Fruit fly (Drosophila melanogaster) whole organism, wandering third instar larva: Measurements from ENCODE around the gene CG34409.
A peak's percentile ranks its signal among the peaks of the same experiment; 100 is the strongest.

Experiments
- Abd-B ChIP-seq: fragments of >200 bp; optimal IDR thresholded peaks from 2 replicates; lab custom pipeline; 2017; ENCODE audit warnings: missing biosample characterization, missing genetic modification characterization
- CG32264 ChIP-seq: fragments of 200-800 bp; sonication (Bioruptor generic); optimal IDR thresholded peaks from 2 replicates; lab custom pipeline; 2016; ENCODE audit warnings: missing biosample characterization, missing genetic modification characterization
- CG9705 ChIP-seq: fragments of 200-800 bp; sonication (Bioruptor generic); optimal IDR thresholded peaks from 2 replicates; lab custom pipeline; 2018; ENCODE audit warnings: missing biosample characterization, mild to moderate bottlenecking, missing genetic modification characterization
- CrebA ChIP-seq: fragments of 200-800 bp; sonication (Bioruptor generic); optimal IDR thresholded peaks from 2 replicates; lab custom pipeline; 2016; ENCODE audit warnings: missing biosample characterization, mild to moderate bottlenecking, missing genetic modification characterization, borderline replicate concordance
- Dfd ChIP-seq: fragments of >200 bp; optimal IDR thresholded peaks from 2 replicates; lab custom pipeline; 2017; ENCODE audit warnings: missing biosample characterization, missing genetic modification characterization
- Dif ChIP-seq: fragments of 200-275, 200-300 bp; sonication (Bioruptor generic); optimal IDR thresholded peaks from 2 replicates; lab custom pipeline; 2018; ENCODE audit warnings: missing biosample characterization, missing genetic modification characterization; ENCODE audit not compliant: partially characterized antibody
- HLH106 ChIP-seq: fragments of 200-800 bp; optimal IDR thresholded peaks from 3 replicates; lab custom pipeline; 2019; ENCODE audit warnings: missing biosample characterization, mild to moderate bottlenecking, missing genetic modification characterization, moderate library complexity
- Hnf4 ChIP-seq: fragments of 200-800 bp; sonication (Bioruptor generic); optimal IDR thresholded peaks from 2 replicates; lab custom pipeline; 2016; ENCODE audit warnings: missing biosample characterization, mild to moderate bottlenecking, missing genetic modification characterization
- Jra ChIP-seq: sonication (Bioruptor generic); optimal IDR thresholded peaks from 2 replicates; lab custom pipeline; 2016; ENCODE audit warnings: missing biosample characterization, missing genetic modification characterization
- Mio ChIP-seq: sonication (Bioruptor generic); optimal IDR thresholded peaks from 2 replicates; lab custom pipeline; 2016; ENCODE audit warnings: missing biosample characterization, missing genetic modification characterization
- Myc ChIP-seq: fragments of >200 bp; optimal IDR thresholded peaks from 2 replicates; lab custom pipeline; 2017
- N ChIP-seq: fragments of >200 bp; optimal IDR thresholded peaks from 2 replicates; lab custom pipeline; 2018; ENCODE audit warnings: missing biosample characterization, missing external identifiers, missing genetic modification characterization
- OdsH ChIP-seq: fragments of 200-800 bp; sonication (Bioruptor generic); optimal IDR thresholded peaks from 2 replicates; lab custom pipeline; 2016; ENCODE audit warnings: missing biosample characterization, mild to moderate bottlenecking, missing genetic modification characterization
- Rel ChIP-seq, 2 experiments: fragments of 200-800 bp; sonication (Bioruptor generic) in 1 of 2; optimal IDR thresholded peaks; 2 replicates in 1 of 2; 3 replicates in 1 of 2; lab custom pipeline; 2016 to 2019; ENCODE audit warnings: mild to moderate bottlenecking in 2 of 2, missing biosample characterization in 2 of 2, missing genetic modification characterization in 2 of 2, moderate library complexity in 1 of 2
- Sp1 ChIP-seq: fragments of 200-800 bp; sonication (Bioruptor generic); optimal IDR thresholded peaks from 3 replicates; lab custom pipeline; 2019; ENCODE audit warnings: missing biosample characterization, mild to moderate bottlenecking, missing genetic modification characterization, moderate library complexity
- Vsx2 ChIP-seq: fragments of 200-300, 225-300 bp; sonication (Bioruptor generic); optimal IDR thresholded peaks from 2 replicates; lab custom pipeline; 2018; ENCODE audit warnings: missing biosample characterization, missing genetic modification characterization; ENCODE audit not compliant: partially characterized antibody
- br ChIP-seq: fragments of 200-800 bp; sonication (Bioruptor generic); optimal IDR thresholded peaks from 2 replicates; lab custom pipeline; 2016; ENCODE audit warnings: missing biosample characterization, missing genetic modification characterization
- brk ChIP-seq: fragments of 200-800 bp; sonication (Bioruptor generic); optimal IDR thresholded peaks from 2 replicates; lab custom pipeline; 2016; ENCODE audit warnings: missing biosample characterization, mild to moderate bottlenecking, missing genetic modification characterization
- dl ChIP-seq, 2 experiments: fragments of 175-275, 200-275 bp in 1 of 2; fragments of 200-275 bp in 1 of 2; sonication (Bioruptor generic); optimal IDR thresholded peaks; lab custom pipeline; 2018; ENCODE audit warnings: mild to moderate bottlenecking in 2 of 2, missing biosample characterization in 2 of 2, missing genetic modification characterization in 2 of 2, moderate library complexity in 2 of 2; ENCODE audit not compliant: partially characterized antibody in 2 of 2, insufficient read depth in 1 of 2
- dmrt93B ChIP-seq: fragments of 200-800 bp; sonication (Bioruptor generic); optimal IDR thresholded peaks from 2 replicates; lab custom pipeline; 2018; ENCODE audit warnings: missing biosample characterization, mild to moderate bottlenecking, missing genetic modification characterization
- ey ChIP-seq: fragments of 200-800 bp; sonication (Bioruptor generic); optimal IDR thresholded peaks from 2 replicates; lab custom pipeline; 2016; ENCODE audit warnings: missing biosample characterization, missing genetic modification characterization
- foxo ChIP-seq, 2 experiments: fragments of 200-800 bp; sonication (Bioruptor generic); optimal IDR thresholded peaks; 2 replicates in 1 of 2; 3 replicates in 1 of 2; lab custom pipeline; 2016 to 2017; ENCODE audit warnings: missing biosample characterization in 2 of 2, missing genetic modification characterization in 2 of 2
- fru ChIP-seq: fragments of 200-800 bp; sonication (Bioruptor generic); optimal IDR thresholded peaks from 3 replicates; lab custom pipeline; 2016; ENCODE audit warnings: missing biosample characterization, mild to moderate bottlenecking, missing genetic modification characterization
- h ChIP-seq: fragments of 200-800 bp; sonication (Bioruptor generic); optimal IDR thresholded peaks from 3 replicates; lab custom pipeline; 2016; ENCODE audit warnings: missing biosample characterization, mild to moderate bottlenecking, missing genetic modification characterization
- jim ChIP-seq: fragments of 175-275, 200-325 bp; sonication (Bioruptor generic); optimal IDR thresholded peaks from 2 replicates; lab custom pipeline; 2016; ENCODE audit warnings: missing biosample characterization, mild to moderate bottlenecking, missing genetic modification characterization
- pan ChIP-seq: fragments of >200 bp; optimal IDR thresholded peaks from 2 replicates; lab custom pipeline; 2017
- psq ChIP-seq: fragments of 200-800 bp; sonication (Bioruptor generic); optimal IDR thresholded peaks from 3 replicates; lab custom pipeline; 2017; ENCODE audit warnings: missing biosample characterization, mild to moderate bottlenecking, missing genetic modification characterization, moderate library complexity
- rgr ChIP-seq: fragments of 200-800 bp; sonication (Bioruptor generic); optimal IDR thresholded peaks from 3 replicates; lab custom pipeline; 2016; ENCODE audit warnings: missing biosample characterization, mild to moderate bottlenecking, missing genetic modification characterization
- sv ChIP-seq: fragments of 200-800 bp; sonication (Bioruptor generic); optimal IDR thresholded peaks from 3 replicates; lab custom pipeline; 2016; ENCODE audit warnings: missing biosample characterization, missing genetic modification characterization
- tai ChIP-seq: sonication (Bioruptor generic); optimal IDR thresholded peaks from 2 replicates; lab custom pipeline; 2016; ENCODE audit warnings: missing biosample characterization, missing genetic modification characterization
- usp ChIP-seq: fragments of >200 bp; optimal IDR thresholded peaks from 2 replicates; lab custom pipeline; 2017; ENCODE audit warnings: missing biosample characterization, missing genetic modification characterization
- woc ChIP-seq: sonication (Bioruptor generic); optimal IDR thresholded peaks from 2 replicates; lab custom pipeline; 2016; ENCODE audit warnings: missing biosample characterization, mild to moderate bottlenecking, missing genetic modification characterization

CG34409 gene

dm6 chr3R:9791177-9791806 lies 45.1 kb upstream of the CG34409 start, which contains the start of the genes CG12945 and CG8507:
Gene CG12945 (minus strand): TSS chr3R:9791221.
Gene CG8507 (plus strand): TSS chr3R:9791483.
- peak in 1 of 2 experiments; percentile 68 for TF ChIP-seq foxo (GFP tag; optimal IDR thresholded peaks at IDR 0.05; lab: Kevin White, UChicago)
- TF ChIP-seq brk (GFP tag; lab: Kevin White, UChicago): no peak
- TF ChIP-seq psq (GFP tag; lab: Kevin White, UChicago): peak; percentile 48
- peak; percentile 68 for TF ChIP-seq Sp1 (GFP tag; lab: Kevin White, UChicago)
- no peak for TF ChIP-seq N (GFP tag; lab: Kevin White, UChicago)
- no peak for TF ChIP-seq Abd-B (GFP tag; lab: Kevin White, UChicago)
- no peak for TF ChIP-seq usp (GFP tag; lab: Kevin White, UChicago)
- peak; percentile 91 for TF ChIP-seq woc (GFP tag; lab: Kevin White, UChicago)
- no peak for TF ChIP-seq jim (GFP tag; lab: Kevin White, UChicago)
- TF ChIP-seq Jra (GFP tag; lab: Kevin White, UChicago): peak; percentile 37
- TF ChIP-seq Mio (GFP tag; lab: Kevin White, UChicago): no peak
- peak; percentile 65 for TF ChIP-seq h (GFP tag; lab: Kevin White, UChicago)
- TF ChIP-seq ey (GFP tag; lab: Kevin White, UChicago): peak; percentile 46
- TF ChIP-seq Dfd (GFP tag; lab: Kevin White, UChicago): no peak
- TF ChIP-seq CG9705: peak; percentile 52
- TF ChIP-seq tai (GFP tag; lab: Kevin White, UChicago): no peak
- TF ChIP-seq Rel (GFP tag; optimal IDR thresholded peaks at IDR 0.05; lab: Kevin White, UChicago): no peak
- peak; percentile 94 for TF ChIP-seq Rel (tag; optimal IDR thresholded peaks at IDR 0.05; lab: Kevin White, UChicago)
- TF ChIP-seq Myc (lab: Kevin White, UChicago): peak; percentile 92
- no peak for TF ChIP-seq rgr (GFP tag; lab: Kevin White, UChicago)
- TF ChIP-seq OdsH: peak; percentile 23
- peak; percentile 76 for TF ChIP-seq HLH106 (tag; lab: Kevin White, UChicago)
- TF ChIP-seq pan: no peak
- peak; percentile 32 for TF ChIP-seq br (GFP tag; lab: Kevin White, UChicago)
- TF ChIP-seq sv (GFP tag; lab: Kevin White, UChicago): peak; percentile 43
- no peak for TF ChIP-seq dmrt93B (GFP tag; lab: Kevin White, UChicago)

DNA sequence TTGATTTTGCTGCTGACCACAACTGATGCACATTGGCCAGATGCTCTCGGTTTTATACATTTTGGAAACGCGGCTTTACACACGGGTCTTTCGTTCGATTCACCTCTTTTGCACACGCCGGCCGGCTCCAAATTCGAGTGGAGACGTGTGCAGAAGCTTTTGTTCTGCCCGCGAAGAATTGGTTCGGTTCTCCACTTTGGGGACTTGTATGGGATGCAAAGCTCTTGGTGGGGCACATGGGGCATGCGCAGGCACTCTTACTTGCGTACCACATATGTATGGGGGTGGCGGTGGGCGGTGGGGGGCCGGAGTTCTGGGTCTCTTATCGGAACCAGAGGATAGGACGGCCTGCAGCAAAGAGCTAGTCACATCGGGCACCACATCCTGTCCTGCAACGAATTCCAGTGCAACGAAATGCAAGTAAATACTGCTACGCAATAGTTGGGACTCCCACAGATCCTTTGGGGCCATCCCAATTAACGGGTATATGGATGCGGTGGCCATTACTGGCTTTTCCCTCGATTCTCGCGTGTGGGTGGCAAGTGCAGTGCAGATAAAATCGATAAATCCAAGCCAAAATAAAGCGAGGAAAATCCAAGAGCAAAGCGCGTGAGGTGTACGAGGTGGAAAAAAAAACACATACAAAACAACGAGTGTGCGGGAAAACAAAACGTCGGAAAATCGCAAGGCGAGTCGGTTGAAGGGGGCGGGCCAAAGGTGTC lies 38.3 kb upstream of the CG34409 start, which contains the start of the genes MtnA and CG8500:
Gene MtnA (minus strand): TSS at position 30 of the 722 bp plus-strand sequence.
Gene CG8500 (plus strand): TSS at position 313 of the 722 bp plus-strand sequence.
- TF ChIP-seq usp (GFP tag; lab: Kevin White, UChicago) (no peak), Dif (GFP tag; lab: Kevin White, UChicago) (peak; percentile 100), Jra (GFP tag; lab: Kevin White, UChicago) (no peak), Rel (GFP tag; optimal IDR thresholded peaks at IDR 0.05; lab: Kevin White, UChicago) (no peak), Rel (tag; optimal IDR thresholded peaks at IDR 0.05; lab: Kevin White, UChicago) (peak; percentile 54), Vsx2 (GFP tag; lab: Kevin White, UChicago) (peak; percentile 100), fru (no peak), rgr (GFP tag; lab: Kevin White, UChicago) (peak; percentile 48), CG32264 (no peak), h (GFP tag; lab: Kevin White, UChicago) (peak; percentile 17), dl (GFP tag; optimal IDR thresholded peaks at IDR 0.05; lab: Kevin White, UChicago; ENCODE audit: insufficient read depth in 1 of 2, partially characterized antibody in 2 of 2) (peak; percentile 97 to 99), Myc (lab: Kevin White, UChicago) (peak; percentile 8), foxo (GFP tag; optimal IDR thresholded peaks at IDR 0.05; lab: Kevin White, UChicago) (peak in 1 of 2 experiments; percentile 8), pan (no peak), CrebA (no peak)

- TF ChIP-seq Hnf4 (GFP tag; lab: Kevin White, UChicago) (peak; percentile 33), Rel (GFP tag; optimal IDR thresholded peaks at IDR 0.05; lab: Kevin White, UChicago) (no peak), Rel (tag; optimal IDR thresholded peaks at IDR 0.05; lab: Kevin White, UChicago) (no peak)
These were observed 37.2 kb upstream of the CG34409 start for dm6 chr3R:9783240-9783917.
